Worm (Caenorhabditis elegans): ENCODE results near the gene ZK1307.9.
A peak's percentile ranks its signal among the peaks of the same experiment; 100 is the strongest.

Gene ZK1307.9

DNA sequence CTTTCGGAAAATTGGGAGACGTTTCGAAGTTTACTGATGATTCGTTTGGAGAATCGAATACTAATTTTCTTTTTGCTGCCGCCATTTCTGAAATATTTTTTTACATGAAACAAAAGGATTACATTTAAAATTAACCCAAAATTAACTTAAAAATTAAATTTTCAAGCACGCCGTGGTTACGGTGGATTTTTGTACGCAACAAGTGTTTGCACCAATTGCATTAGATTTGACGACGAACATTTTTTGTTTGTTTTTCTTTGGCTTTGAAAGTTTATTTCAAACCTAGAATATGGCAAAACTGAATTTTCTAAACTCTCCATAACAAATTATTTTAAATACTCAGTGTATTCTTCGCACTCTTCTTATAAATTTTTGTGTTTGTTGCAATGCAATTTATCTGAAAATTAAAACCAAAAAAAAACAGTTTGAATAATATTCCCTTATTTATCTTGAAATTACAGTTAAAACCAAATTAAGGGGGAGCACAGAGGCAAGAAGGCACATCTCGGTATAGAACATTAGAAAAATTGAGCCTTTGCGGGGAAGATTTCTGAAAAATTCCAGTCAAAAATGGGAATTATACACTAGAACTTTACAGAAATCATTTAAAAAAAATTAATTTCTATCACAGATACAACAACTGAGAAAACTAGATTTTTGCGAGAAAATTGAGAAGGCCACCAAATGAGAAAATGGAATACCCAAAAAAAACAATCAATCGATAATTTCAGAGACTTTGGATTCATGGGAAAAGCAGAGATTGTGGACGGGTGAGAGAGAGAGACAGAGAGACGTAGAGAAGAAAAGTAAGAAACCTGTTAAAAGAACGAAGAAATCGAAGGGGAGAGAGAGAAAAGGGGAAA is 32.0 kb upstream of the ZK1307.9 start, which contains the start of gene hal-3 (continued):
- TF ChIP-seq nhr-76 (tag; optimal IDR thresholded peaks at IDR 0.05) (no peak), saeg-2 (GFP tag; IDR thresholded peaks at IDR 0.05) (no peak), sdz-12 (GFP tag; optimal IDR thresholded peaks at IDR 0.05) (peak; percentile 18), nhr-42 (GFP tag; IDR thresholded peaks at IDR 0.05) (no peak), nhr-10 (tag; optimal IDR thresholded peaks at IDR 0.05) (no peak), daf-12 (tag; optimal IDR thresholded peaks at IDR 0.05) (no peak), ceh-20 (GFP tag; IDR thresholded peaks at IDR 0.05) (no peak), nhr-28 (tag; optimal IDR thresholded peaks at IDR 0.05) (no peak), ZK546.5 (tag; optimal IDR thresholded peaks at IDR 0.05) (no peak), tag-97 (GFP tag; IDR thresholded peaks at IDR 0.05) (no peak), mxl-2 (GFP tag; conservative IDR thresholded peaks at IDR 0.05) (no peak), D1046.2 (GFP tag; IDR thresholded peaks at IDR 0.05) (no peak), Y5F2A.4 (GFP tag; optimal IDR thresholded peaks at IDR 0.05) (no peak), dpl-1 (GFP tag; optimal IDR thresholded peaks at IDR 0.05) (no peak), lsy-2 (tag; optimal IDR thresholded peaks at IDR 0.05) (no peak), ceh-44 (GFP tag; IDR thresholded peaks at IDR 0.05) (no peak), F10B5.3 (tag; optimal IDR thresholded peaks at IDR 0.05) (peak; percentile 25), zfp-3 (GFP tag; conservative IDR thresholded peaks at IDR 0.05) (peak; percentile 80), ama-1 (optimal IDR thresholded peaks at IDR 0.05) (peak; percentile 47), nhr-237 (tag; optimal IDR thresholded peaks at IDR 0.05) (peak; percentile 10), egl-27 (tag; optimal IDR thresholded peaks at IDR 0.05) (no peak), skn-1 (tag; optimal IDR thresholded peaks at IDR 0.05) (no peak), aha-1 (tag) (peak; percentile 75), lir-3 (tag; optimal IDR thresholded peaks at IDR 0.05) (no peak), lin-1 (GFP tag; IDR thresholded peaks at IDR 0.05) (no peak; the same call in none of the 2 replicates), lin-39 (tag; optimal IDR thresholded peaks at IDR 0.05) (no peak), nhr-11 (tag; optimal IDR thresholded peaks at IDR 0.05) (no peak), madf-9 (GFP tag; conservative IDR thresholded peaks at IDR 0.05) (0 out of 2 replicates have a peak, but pooled peaks have one; percentile 4), ztf-11 (tag; optimal IDR thresholded peaks at IDR 0.05) (no peak), fos-1 (tag; optimal IDR thresholded peaks at IDR 0.05) (no peak), nhr-102 (tag; optimal IDR thresholded peaks at IDR 0.05) (peak; percentile 18), ceh-82 (tag; optimal IDR thresholded peaks at IDR 0.05) (no peak), rbr-2 (tag; optimal IDR thresholded peaks at IDR 0.05) (no peak), F37D6.2 (tag; optimal IDR thresholded peaks at IDR 0.05) (no peak), lim-7 (GFP tag; IDR thresholded peaks at IDR 0.05) (0 out of 2 replicates have a peak, but pooled peaks have one; percentile 42), Y105C5A.15 (GFP tag; IDR thresholded peaks at IDR 0.05) (no peak), nhr-6 (tag; optimal IDR thresholded peaks at IDR 0.05) (no peak), set-16 (GFP tag; IDR thresholded peaks at IDR 0.05) (no peak), spr-3 (GFP tag; optimal IDR thresholded peaks at IDR 0.05) (no peak), ceh-32 (tag; optimal IDR thresholded peaks at IDR 0.05; ENCODE audit: poor library complexity) (no peak), Y48G9A.11 (GFP tag; IDR thresholded peaks at IDR 0.05) (0 out of 2 replicates have a peak, but pooled peaks have one; percentile 27), pha-4 (GFP tag; IDR thresholded peaks at IDR 0.05) (peak; percentile 42), pha-4 (tag; optimal IDR thresholded peaks at IDR 0.05) (no peak), hmg-1.1 (GFP tag; IDR thresholded peaks at IDR 0.05) (peak; percentile 14; the same call in 1 of the 2 replicates), mdt-29 (GFP tag; IDR thresholded peaks at IDR 0.05) (peak; percentile 39; the same call in 1 of the 2 replicates), pqm-1 (tag; optimal IDR thresholded peaks at IDR 0.05) (no peak), zag-1 (tag; optimal IDR thresholded peaks at IDR 0.05) (no peak), duxl-1 (tag; optimal IDR thresholded peaks at IDR 0.05; ENCODE audit: poor library complexity) (peak; percentile 38), F49E8.2 (tag; optimal IDR thresholded peaks at IDR 0.05; ENCODE audit: borderline replicate concordance) (no peak), dmd-6 (GFP tag; IDR thresholded peaks at IDR 0.05) (no peak; the same call in 1 of the 2 replicates), mdl-1 (tag; optimal IDR thresholded peaks at IDR 0.05) (no peak)
